Worm (Caenorhabditis elegans) whole organism, L2 larva: ENCODE measurements around the gene ced-8.
A peak's percentile ranks its signal among the peaks of the same experiment; 100 is the strongest.

Experiments used
- C34F6.9 ChIP-seq: fragments of 150-350 bp; optimal IDR thresholded peaks from 2 replicates; lab custom pipeline; 2014; ENCODE audit warnings: missing biosample characterization, missing genetic modification characterization
- F13H6.1 ChIP-seq: sonication (generic microtip); optimal IDR thresholded peaks from 2 replicates; lab custom pipeline; 2016; ENCODE audit warnings: missing genetic modification characterization, missing compliant biosample characterization
- Y55F3AM.14 ChIP-seq: fragments of 200-800 bp; sonication (Bioruptor generic); optimal IDR thresholded peaks from 2 replicates; lab custom pipeline; 2018; ENCODE audit warnings: mild to moderate bottlenecking, missing genetic modification characterization, missing compliant biosample characterization
- ZK546.5 ChIP-seq: sonication (generic microtip); optimal IDR thresholded peaks from 2 replicates; lab custom pipeline; 2017; ENCODE audit warnings: missing biosample characterization, missing genetic modification characterization
- alr-1 ChIP-seq: fragments of 150-350 bp; optimal IDR thresholded peaks from 2 replicates; lab custom pipeline; 2014; ENCODE audit warnings: missing biosample characterization, missing genetic modification characterization
- ama-1 ChIP-seq: fragments of 150-350 bp; optimal IDR thresholded peaks from 2 replicates; lab custom pipeline; 2018; ENCODE audit warnings: inconsistent platforms
- blmp-1 ChIP-seq: sonication (generic microtip); optimal IDR thresholded peaks from 2 replicates; lab custom pipeline; 2017; ENCODE audit warnings: missing genetic modification characterization, mild to moderate bottlenecking, missing compliant biosample characterization, antibody characterized with exemption, moderate library complexity; ENCODE audit not compliant: insufficient read depth
- crh-2 ChIP-seq: sonication (generic microtip); optimal IDR thresholded peaks from 2 replicates; lab custom pipeline; 2017; ENCODE audit warnings: missing biosample characterization, missing genetic modification characterization
- dmd-4 ChIP-seq: sonication (generic microtip); optimal IDR thresholded peaks from 2 replicates; lab custom pipeline; 2017; ENCODE audit warnings: missing biosample characterization, missing genetic modification characterization
- egl-27 ChIP-seq: sonication (generic microtip); optimal IDR thresholded peaks from 3 replicates; lab custom pipeline; 2017; ENCODE audit warnings: missing biosample characterization, missing genetic modification reagents, missing genetic modification characterization
- elt-1 ChIP-seq: fragments of 150-350 bp; optimal IDR thresholded peaks from 2 replicates; lab custom pipeline; 2014; ENCODE audit warnings: missing biosample characterization, missing genetic modification characterization
- fos-1 ChIP-seq: fragments of 150-350 bp; optimal IDR thresholded peaks from 2 replicates; lab custom pipeline; 2014; ENCODE audit warnings: missing biosample characterization, missing genetic modification characterization
- gmeb-1 ChIP-seq: fragments of 150-350 bp; optimal IDR thresholded peaks from 2 replicates; lab custom pipeline; 2014; ENCODE audit warnings: missing biosample characterization, missing genetic modification characterization
- lin-13 ChIP-seq: fragments of 150-350 bp; optimal IDR thresholded peaks from 2 replicates; lab custom pipeline; 2014; ENCODE audit warnings: missing biosample characterization, missing genetic modification reagents, missing genetic modification characterization
- lsy-2 ChIP-seq, 2 experiments: fragments of 150-350 bp in 1 of 2; sonication (generic microtip) in 1 of 2; optimal IDR thresholded peaks; 2 replicates each; lab custom pipeline; 2014 to 2017; ENCODE audit warnings: missing biosample characterization in 2 of 2, missing genetic modification characterization in 2 of 2
- mbf-1 ChIP-seq: sonication (generic microtip); optimal IDR thresholded peaks from 2 replicates; lab custom pipeline; 2017; ENCODE audit warnings: missing biosample characterization, missing genetic modification characterization
- nhr-12 ChIP-seq: fragments of 150-350 bp; optimal IDR thresholded peaks from 2 replicates; lab custom pipeline; 2014; ENCODE audit warnings: missing biosample characterization, missing genetic modification characterization
- nhr-129 ChIP-seq: fragments of 150-350 bp; optimal IDR thresholded peaks from 2 replicates; lab custom pipeline; 2014; ENCODE audit warnings: missing biosample characterization, missing genetic modification characterization
- nhr-21 ChIP-seq: fragments of 150-350 bp; optimal IDR thresholded peaks from 2 replicates; lab custom pipeline; 2014; ENCODE audit warnings: missing biosample characterization, missing genetic modification characterization
- nhr-25 ChIP-seq: fragments of 150-350 bp; sonication (generic microtip); optimal IDR thresholded peaks from 3 replicates; lab custom pipeline; 2014; ENCODE audit warnings: missing biosample characterization, missing genetic modification characterization
- nhr-6 ChIP-seq: fragments of 150-350 bp; optimal IDR thresholded peaks from 2 replicates; lab custom pipeline; 2014; ENCODE audit warnings: missing biosample characterization, missing genetic modification characterization
- peb-1 ChIP-seq: fragments of 150-350 bp; optimal IDR thresholded peaks from 2 replicates; lab custom pipeline; 2014; ENCODE audit warnings: missing biosample characterization, missing genetic modification characterization
- sem-4 ChIP-seq: fragments of 150-350 bp; optimal IDR thresholded peaks from 2 replicates; lab custom pipeline; 2014; ENCODE audit warnings: missing biosample characterization, missing genetic modification reagents, missing genetic modification characterization
- skn-1 ChIP-seq: sonication (generic microtip); optimal IDR thresholded peaks from 2 replicates; lab custom pipeline; 2017; ENCODE audit warnings: missing biosample characterization, missing genetic modification characterization
- sma-3 ChIP-seq: sonication (generic microtip); optimal IDR thresholded peaks from 2 replicates; lab custom pipeline; 2016; ENCODE audit warnings: missing genetic modification reagents, missing genetic modification characterization, missing compliant biosample characterization
- sma-9 ChIP-seq, 2 experiments: fragments of 150-350 bp in 1 of 2; sonication (generic microtip) in 1 of 2; optimal IDR thresholded peaks; 2 replicates each; lab custom pipeline; 2014 to 2016; ENCODE audit warnings: missing genetic modification characterization in 2 of 2, mild to moderate bottlenecking in 1 of 2, missing biosample characterization in 1 of 2, missing compliant biosample characterization in 1 of 2, missing genetic modification reagents in 1 of 2, moderate library complexity in 1 of 2
- snpc-4 ChIP-seq: fragments of 150-350 bp; optimal IDR thresholded peaks from 2 replicates; lab custom pipeline; 2014; ENCODE audit warnings: missing biosample characterization, missing genetic modification characterization
- unc-55 ChIP-seq: fragments of 150-350 bp; sonication (generic microtip); optimal IDR thresholded peaks from 3 replicates; lab custom pipeline; 2014; ENCODE audit warnings: missing biosample characterization, missing genetic modification reagents, missing genetic modification characterization
- unc-62 ChIP-seq: fragments of 150-350 bp; optimal IDR thresholded peaks from 2 replicates; lab custom pipeline; 2014; ENCODE audit warnings: missing biosample characterization, missing genetic modification reagents, missing genetic modification characterization
- zag-1 ChIP-seq: fragments of 150-350 bp; optimal IDR thresholded peaks from 2 replicates; lab custom pipeline; 2014; ENCODE audit warnings: missing biosample characterization, missing genetic modification characterization
- ztf-1 ChIP-seq: fragments of 200-800 bp; sonication (Bioruptor generic); conservative IDR thresholded peaks from 2 replicates; pipeline ENCODE4 v1.3.6; 2022; ENCODE audit warnings: missing genetic modification characterization, missing compliant biosample characterization

The ced-8 gene

DNA sequence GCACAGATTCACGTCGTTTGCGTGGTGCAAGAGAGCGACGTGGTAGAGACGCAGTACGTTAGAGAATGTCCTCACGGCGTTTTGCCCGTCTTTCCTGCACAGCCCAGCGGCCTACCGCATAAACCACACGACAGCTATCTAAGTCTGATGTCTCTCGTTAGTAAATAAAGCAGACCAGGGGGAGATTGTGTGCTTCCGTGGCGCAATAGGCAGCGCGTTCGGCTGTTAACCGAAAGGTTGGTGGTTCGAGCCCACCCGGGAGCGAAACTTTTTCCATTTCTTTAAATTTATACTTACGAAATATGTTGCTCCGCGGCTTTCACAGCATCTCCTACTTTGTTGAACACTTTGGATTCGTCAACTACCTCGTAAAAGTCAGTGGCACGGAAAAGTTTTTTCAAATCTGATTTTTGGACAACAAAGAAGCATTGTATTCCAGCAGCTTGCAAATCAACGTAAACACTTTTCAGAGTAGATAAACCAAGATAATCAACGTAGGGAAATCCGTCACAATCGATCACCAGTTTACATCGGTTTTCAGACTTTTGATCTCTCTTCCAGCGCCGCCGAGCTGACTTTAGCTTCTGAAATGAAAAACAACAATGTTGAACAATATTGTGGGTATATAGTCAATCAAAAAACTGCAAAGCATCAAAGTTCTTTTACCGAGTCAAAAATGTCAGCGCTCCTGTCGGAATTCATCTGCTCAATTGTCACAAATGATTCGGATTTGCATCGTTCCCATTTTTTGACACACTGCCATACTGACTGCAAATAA, 12.2 kb downstream of the ced-8 start (continued):
- TF ChIP-seq nhr-21 (tag; lab: Kevin White, UChicago) (peak; percentile 89), blmp-1 (tag; lab: Kevin White, UChicago) (peak; percentile 67), skn-1 (tag; lab: Kevin White, UChicago) (no peak), alr-1 (tag; lab: Kevin White, UChicago) (no peak), dmd-4 (tag; lab: Kevin White, UChicago) (no peak), C34F6.9 (tag; lab: Kevin White, UChicago) (peak; percentile 87), ztf-1 (GFP tag; lab: Robert Waterston, UW) (no peak), ama-1 (lab: Kevin White, UChicago) (no peak), gmeb-1 (tag; lab: Kevin White, UChicago) (peak; percentile 81), peb-1 (tag; lab: Kevin White, UChicago) (no peak), elt-1 (tag; lab: Kevin White, UChicago) (no peak)

ce11 chrX:8394279-8394678, 22.4 kb downstream of the ced-8 start:
- TF ChIP-seq sma-9 (GFP tag; optimal IDR thresholded peaks at IDR 0.05; lab: Kevin White, UChicago), result no peak
- TF ChIP-seq sma-9 (tag; optimal IDR thresholded peaks at IDR 0.05; lab: Kevin White, UChicago), result no peak
- no peak for TF ChIP-seq egl-27 (tag; lab: Kevin White, UChicago)
- TF ChIP-seq nhr-129 (tag; lab: Kevin White, UChicago), result no peak
- no peak for TF ChIP-seq dmd-4 (tag; lab: Kevin White, UChicago)

DNA sequence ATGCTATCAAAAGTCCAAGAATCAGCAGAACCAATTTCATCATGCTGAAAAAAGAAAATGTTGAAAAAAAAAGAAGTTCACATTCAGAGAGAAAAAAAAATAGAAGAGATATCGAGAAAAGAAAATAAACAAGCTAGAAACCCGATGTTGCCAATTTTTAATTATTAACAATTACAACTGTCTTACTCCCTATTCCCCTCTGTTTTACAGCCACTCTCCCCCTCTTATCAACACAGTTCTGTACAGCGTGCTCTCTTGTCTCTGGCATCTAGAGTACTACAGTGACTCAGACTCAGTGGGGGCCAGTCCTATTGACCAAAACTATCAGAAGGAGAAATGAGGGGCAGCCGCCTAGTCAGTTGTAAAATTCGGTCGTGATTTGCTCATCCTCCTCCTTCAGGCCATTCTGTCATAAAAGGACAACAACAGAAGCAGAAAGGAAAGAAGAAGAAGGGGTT, 24.2 kb downstream of the ced-8 start, which contains the start of gene wrk-1:
TSS of gene wrk-1 (minus strand) at position 51 of the 458 bp plus-strand sequence.
- no peak for TF ChIP-seq nhr-129 (tag; lab: Kevin White, UChicago)
- no peak for TF ChIP-seq dmd-4 (tag; lab: Kevin White, UChicago)
- peak; percentile 87 for TF ChIP-seq fos-1 (tag; lab: Kevin White, UChicago)
- no peak for TF ChIP-seq alr-1 (tag; lab: Kevin White, UChicago)
- no peak for TF ChIP-seq lsy-2 (tag; optimal IDR thresholded peaks at IDR 0.05; lab: Kevin White, UChicago)
- TF ChIP-seq sma-3, result no peak
- TF ChIP-seq crh-2, result peak; percentile 20

ce11 chrX:8391505-8391904, 25.2 kb downstream of the ced-8 start:
- no peak for TF ChIP-seq fos-1 (tag; lab: Kevin White, UChicago)
- no peak for TF ChIP-seq lsy-2 (tag; optimal IDR thresholded peaks at IDR 0.05; lab: Kevin White, UChicago)
- no peak for TF ChIP-seq mbf-1 (tag; lab: Kevin White, UChicago)
- no peak for TF ChIP-seq gmeb-1 (tag; lab: Kevin White, UChicago)

ce11 chrX:8390508-8390907, 26.2 kb downstream of the ced-8 start:
- TF ChIP-seq blmp-1 (tag; lab: Kevin White, UChicago) (no peak), unc-62 (no peak), nhr-6 (no peak), Y55F3AM.14 (GFP tag; lab: Kevin White, UChicago) (no peak), ZK546.5 (tag; lab: Kevin White, UChicago) (no peak), nhr-12 (tag; lab: Kevin White, UChicago) (no peak), sem-4 (tag; lab: Kevin White, UChicago) (no peak), mbf-1 (tag; lab: Kevin White, UChicago) (no peak)

ce11 chrX:8386068-8386851, 30.5 kb downstream of the ced-8 start:
- TF ChIP-seq lsy-2 (tag; optimal IDR thresholded peaks at IDR 0.05; lab: Kevin White, UChicago) (peak; percentile 15 to 52), sma-9 (GFP tag; optimal IDR thresholded peaks at IDR 0.05; lab: Kevin White, UChicago) (peak; percentile 53), sma-9 (tag; optimal IDR thresholded peaks at IDR 0.05; lab: Kevin White, UChicago) (no peak), zag-1 (tag; lab: Kevin White, UChicago) (no peak), egl-27 (tag; lab: Kevin White, UChicago) (peak; percentile 42), fos-1 (tag; lab: Kevin White, UChicago) (peak; percentile 44), nhr-25 (tag; lab: Kevin White, UChicago) (no peak), blmp-1 (tag; lab: Kevin White, UChicago) (no peak), unc-55 (GFP tag; lab: Kevin White, UChicago) (peak; percentile 20), crh-2 (peak; percentile 55), Y55F3AM.14 (GFP tag; lab: Kevin White, UChicago) (peak; percentile 4), snpc-4 (no peak), F13H6.1 (tag; lab: Kevin White, UChicago) (peak; percentile 10), nhr-129 (tag; lab: Kevin White, UChicago) (peak; percentile 69), lin-13 (GFP tag; lab: Kevin White, UChicago) (peak; percentile 36), sma-3 (no peak), nhr-21 (tag; lab: Kevin White, UChicago) (peak; percentile 48), C34F6.9 (tag; lab: Kevin White, UChicago) (peak; percentile 12)
- TF ChIP-seq, all 48 proteins: peak for 12
